Worm (Caenorhabditis elegans) whole organism, L1 larva: ENCODE results near the gene R13A5.11.
A peak's percentile ranks its signal among the peaks of the same experiment; 100 is the strongest.
"Not testable (repeated sequence)": the region's sequence is repeated elsewhere in the genome, so short reads cannot be mapped to it uniquely, and the experiment has no call there.

Experiments
- C04F5.9 ChIP-seq: sonication (generic microtip); optimal IDR thresholded peaks from 2 replicates; lab custom pipeline; 2016; ENCODE audit warnings: missing genetic modification characterization, missing compliant biosample characterization
- C16A3.4 ChIP-seq: fragments of 150-350 bp; optimal IDR thresholded peaks from 2 replicates; lab custom pipeline; 2014; ENCODE audit warnings: missing biosample characterization, missing genetic modification characterization
- F16B12.6 ChIP-seq: fragments of 150-350 bp; optimal IDR thresholded peaks from 2 replicates; lab custom pipeline; 2014; ENCODE audit warnings: missing biosample characterization, missing genetic modification characterization
- blmp-1 ChIP-seq: fragments of 150-350 bp; optimal IDR thresholded peaks from 2 replicates; lab custom pipeline; 2014; ENCODE audit warnings: missing biosample characterization, missing genetic modification characterization
- ceh-63 ChIP-seq: fragments of 200-800 bp; sonication (Bioruptor generic); optimal IDR thresholded peaks from 2 replicates; lab custom pipeline; 2018; ENCODE audit warnings: mild to moderate bottlenecking, missing genetic modification characterization, missing compliant biosample characterization
- ceh-90 ChIP-seq: sonication (generic microtip); optimal IDR thresholded peaks from 2 replicates; lab custom pipeline; 2016; ENCODE audit warnings: missing genetic modification characterization, missing compliant biosample characterization
- ces-1 ChIP-seq: fragments of 150-350 bp; optimal IDR thresholded peaks from 2 replicates; lab custom pipeline; 2014; ENCODE audit warnings: missing biosample characterization, missing genetic modification reagents, missing genetic modification characterization
- dpl-1 ChIP-seq, 3 experiments: fragments of 150-350 bp in 2 of 3; sonication (generic microtip) in 1 of 3; optimal IDR thresholded peaks; 2 replicates each; lab custom pipeline; 2014 to 2017; ENCODE audit warnings: missing biosample characterization in 3 of 3, missing genetic modification characterization in 3 of 3, missing genetic modification reagents in 3 of 3
- dsc-1 ChIP-seq: sonication (generic microtip); optimal IDR thresholded peaks from 2 replicates; lab custom pipeline; 2016; ENCODE audit warnings: mild to moderate bottlenecking, missing genetic modification characterization, missing compliant biosample characterization
- efl-1 ChIP-seq, 4 experiments: fragments of 150-350 bp; optimal IDR thresholded peaks in 3 of 4; peaks in 1 of 4; 1 replicate in 1 of 4; 2 replicates in 3 of 4; lab custom pipeline; 2014; ENCODE audit warnings: missing biosample characterization in 2 of 4, missing genetic modification characterization in 2 of 4, missing genetic modification reagents in 2 of 4
- egl-27 ChIP-seq, 2 experiments: fragments of 150-350 bp in 1 of 2; sonication (generic microtip); optimal IDR thresholded peaks; 3 replicates each; lab custom pipeline; 2017 to 2018; ENCODE audit warnings: missing biosample characterization in 2 of 2, missing genetic modification characterization in 2 of 2, missing genetic modification reagents in 2 of 2
- elt-3 ChIP-seq, 6 experiments: fragments of 150-350 bp in 1 of 6; sonication (generic microtip); optimal IDR thresholded peaks; 2 replicates each; lab custom pipeline; 2017 to 2018; ENCODE audit warnings: missing biosample characterization in 6 of 6, missing genetic modification characterization in 6 of 6, inconsistent platforms in 1 of 6
- fkh-8 ChIP-seq: sonication (generic microtip); optimal IDR thresholded peaks from 2 replicates; lab custom pipeline; 2016; ENCODE audit warnings: mild to moderate bottlenecking, missing genetic modification characterization, missing compliant biosample characterization
- grh-1 ChIP-seq: fragments of 200-800 bp; sonication (Bioruptor generic); IDR thresholded peaks from 2 replicates; pipeline ENCODE4 v1.3.6; 2022; ENCODE audit warnings: missing genetic modification reagents, missing genetic modification characterization, missing compliant biosample characterization
- hlh-17 ChIP-seq: fragments of 200-800 bp; sonication (Bioruptor generic); optimal IDR thresholded peaks from 2 replicates; lab custom pipeline; 2018; ENCODE audit warnings: missing genetic modification characterization, mild to moderate bottlenecking, missing compliant biosample characterization, moderate library complexity, borderline replicate concordance
- hlh-4 ChIP-seq: sonication (generic microtip); optimal IDR thresholded peaks from 2 replicates; lab custom pipeline; 2016; ENCODE audit warnings: mild to moderate bottlenecking, missing genetic modification characterization, missing compliant biosample characterization
- isw-1 ChIP-seq: fragments of 200-800 bp; sonication (Bioruptor generic); IDR thresholded peaks from 2 replicates; pipeline ENCODE4 v1.3.6; 2022; ENCODE audit warnings: missing genetic modification characterization, missing compliant biosample characterization
- jun-1 ChIP-seq: fragments of 150-350 bp; optimal IDR thresholded peaks from 2 replicates; lab custom pipeline; 2014; ENCODE audit warnings: missing biosample characterization, missing genetic modification reagents, missing genetic modification characterization
- lin-39 ChIP-seq: fragments of 150-350 bp; optimal IDR thresholded peaks from 2 replicates; lab custom pipeline; 2014; ENCODE audit warnings: missing biosample characterization, missing genetic modification reagents, missing genetic modification characterization
- nhr-11 ChIP-seq: fragments of 150-350 bp; optimal IDR thresholded peaks from 2 replicates; lab custom pipeline; 2014; ENCODE audit warnings: missing biosample characterization, missing genetic modification characterization
- nhr-19 ChIP-seq: fragments of 200-800 bp; sonication (Bioruptor generic); conservative IDR thresholded peaks from 2 replicates; pipeline ENCODE4 v1.3.6; 2022; ENCODE audit warnings: missing genetic modification characterization, missing compliant biosample characterization
- nhr-47 ChIP-seq: sonication (generic microtip); optimal IDR thresholded peaks from 2 replicates; lab custom pipeline; 2016; ENCODE audit warnings: mild to moderate bottlenecking, missing genetic modification characterization, moderate library complexity, missing compliant biosample characterization
- nhr-76 ChIP-seq: sonication (generic microtip); optimal IDR thresholded peaks from 2 replicates; lab custom pipeline; 2017; ENCODE audit warnings: missing biosample characterization, missing genetic modification characterization
- nhr-77 ChIP-seq: fragments of 150-350 bp; optimal IDR thresholded peaks from 2 replicates; lab custom pipeline; 2014; ENCODE audit warnings: missing biosample characterization, missing genetic modification characterization
- pax-3 ChIP-seq: fragments of 200-800 bp; sonication (Bioruptor generic); optimal IDR thresholded peaks from 2 replicates; lab custom pipeline; 2018; ENCODE audit warnings: mild to moderate bottlenecking, missing genetic modification characterization, moderate library complexity, missing compliant biosample characterization
- rnt-1 ChIP-seq: sonication (generic microtip); optimal IDR thresholded peaks from 2 replicates; lab custom pipeline; 2016; ENCODE audit warnings: mild to moderate bottlenecking, missing genetic modification characterization, moderate library complexity, missing compliant biosample characterization
- snpc-4 ChIP-seq: fragments of 150-350 bp; optimal IDR thresholded peaks from 2 replicates; lab custom pipeline; 2014; ENCODE audit warnings: missing biosample characterization, missing genetic modification characterization
- sup-37 ChIP-seq: fragments of 200-800 bp; sonication (Bioruptor generic); optimal IDR thresholded peaks from 2 replicates; lab custom pipeline; 2018; ENCODE audit warnings: mild to moderate bottlenecking, missing genetic modification characterization, missing compliant biosample characterization
- tbx-2 ChIP-seq: sonication (generic microtip); optimal IDR thresholded peaks from 2 replicates; lab custom pipeline; 2016; ENCODE audit warnings: missing genetic modification characterization, missing compliant biosample characterization
- unc-30 ChIP-seq: sonication (generic microtip); optimal IDR thresholded peaks from 2 replicates; lab custom pipeline; 2017; ENCODE audit warnings: missing biosample characterization, missing genetic modification characterization
- vab-15 ChIP-seq: sonication (generic microtip); optimal IDR thresholded peaks from 2 replicates; lab custom pipeline; 2017; ENCODE audit warnings: missing genotype, mild to moderate bottlenecking, missing genetic modification characterization, missing compliant biosample characterization

Gene R13A5.11

DNA sequence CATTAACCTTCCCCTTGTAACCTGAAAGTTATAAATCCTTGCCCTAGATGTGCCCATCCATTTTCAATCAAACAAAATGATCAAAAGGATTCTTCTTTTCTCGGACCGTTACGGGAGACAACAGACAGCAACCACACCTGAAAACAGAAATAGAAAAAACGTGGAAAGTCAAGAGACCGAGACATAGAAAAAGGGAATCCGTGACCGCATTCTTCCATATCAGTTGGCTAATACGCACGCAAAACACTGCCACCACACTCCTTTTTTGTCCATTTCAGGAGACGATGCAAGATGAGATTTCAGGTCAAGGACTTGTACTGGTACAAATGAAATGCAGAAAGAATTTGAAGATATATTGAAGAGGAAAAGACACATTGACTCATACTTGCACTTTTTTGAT, 25.2 kb upstream of the R13A5.11 start:
- TF ChIP-seq blmp-1 (tag; lab: Kevin White, UChicago) (peak; percentile 86), rnt-1 (tag; lab: Kevin White, UChicago) (peak; percentile 7), grh-1 (no peak), isw-1 (GFP tag; lab: Robert Waterston, UW) (no peak), ceh-63 (GFP tag; lab: Kevin White, UChicago) (no peak), elt-3 (tag; optimal IDR thresholded peaks at IDR 0.05; lab: Kevin White, UChicago) (peak in 1 of 6 experiments; percentile 39)

DNA sequence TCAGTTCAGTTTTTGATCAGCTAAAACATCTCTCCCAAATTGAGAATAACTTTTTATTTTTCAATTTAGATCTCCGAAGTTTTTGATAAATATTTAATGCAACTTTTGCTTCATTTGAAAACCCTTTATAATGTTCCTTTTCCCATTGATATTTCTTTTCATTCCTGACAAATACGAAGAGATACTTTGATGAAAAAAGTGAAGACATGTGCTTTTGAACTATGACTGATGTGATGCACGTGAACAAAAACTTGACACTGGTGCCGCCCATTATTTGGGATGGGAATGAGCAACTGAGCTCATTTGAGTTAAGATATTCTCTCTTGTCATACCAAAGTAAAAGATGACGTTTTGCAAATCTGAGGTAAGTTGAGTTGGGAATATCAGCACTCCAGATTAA, 23.1 kb upstream of the R13A5.11 start, which contains the start of gene T04A6.1:
T04A6.1 (plus strand) TSS at position 301 of the 400 bp plus-strand sequence.
- TF ChIP-seq egl-27 (tag; optimal IDR thresholded peaks at IDR 0.05; lab: Kevin White, UChicago), result no peak
- TF ChIP-seq rnt-1 (tag; lab: Kevin White, UChicago), result peak; percentile 38
- TF ChIP-seq nhr-19 (GFP tag; lab: Robert Waterston, UW), result no peak

DNA sequence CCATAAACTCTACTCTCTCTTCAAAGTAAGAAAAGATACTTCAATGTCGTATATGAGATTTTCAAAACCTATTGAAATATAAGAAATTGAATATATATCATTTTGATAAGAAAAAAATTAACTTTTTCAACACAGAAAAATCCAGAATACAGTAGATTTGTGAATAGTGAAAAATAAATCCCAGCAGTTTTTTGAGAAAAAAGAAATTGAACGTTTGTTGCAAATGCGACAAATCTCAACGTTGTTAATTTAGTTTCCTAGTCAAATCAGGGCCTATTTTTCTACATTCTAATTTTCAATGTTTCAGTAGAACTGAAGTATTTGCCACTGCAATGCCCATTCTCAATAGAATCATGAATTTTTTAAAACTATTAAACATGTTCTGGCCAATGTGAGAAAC, 21.4 kb upstream of the R13A5.11 start, which contains the start of gene T04A6.2:
T04A6.2 (plus strand) TSS at position 301 of the 400 bp plus-strand sequence.
- TF ChIP-seq nhr-77, result no peak
- no peak for TF ChIP-seq sup-37 (GFP tag; lab: Kevin White, UChicago)
- TF ChIP-seq F16B12.6 (tag; lab: Kevin White, UChicago), result no peak
- TF ChIP-seq C04F5.9 (tag; lab: Kevin White, UChicago), result no peak
- no peak for TF ChIP-seq lin-39
- no peak for TF ChIP-seq C16A3.4 (tag; lab: Kevin White, UChicago)
- no peak for TF ChIP-seq efl-1 (optimal IDR thresholded peaks at IDR 0.05; lab: Kevin White, UChicago)
- TF ChIP-seq efl-1 (GFP tag; optimal IDR thresholded peaks at IDR 0.05 in 1 of 2; lab: Kevin White, UChicago), result no peak
- TF ChIP-seq tbx-2 (tag; lab: Kevin White, UChicago), result no peak
- TF ChIP-seq dsc-1 (tag; lab: Kevin White, UChicago), result no peak
- no peak for TF ChIP-seq hlh-4 (tag; lab: Kevin White, UChicago)
- no peak for TF ChIP-seq ces-1 (GFP tag; lab: Kevin White, UChicago)
- no peak for TF ChIP-seq nhr-11
- no peak for TF ChIP-seq snpc-4 (tag; lab: Kevin White, UChicago)
- TF ChIP-seq pax-3 (tag; lab: Kevin White, UChicago), result no peak

DNA sequence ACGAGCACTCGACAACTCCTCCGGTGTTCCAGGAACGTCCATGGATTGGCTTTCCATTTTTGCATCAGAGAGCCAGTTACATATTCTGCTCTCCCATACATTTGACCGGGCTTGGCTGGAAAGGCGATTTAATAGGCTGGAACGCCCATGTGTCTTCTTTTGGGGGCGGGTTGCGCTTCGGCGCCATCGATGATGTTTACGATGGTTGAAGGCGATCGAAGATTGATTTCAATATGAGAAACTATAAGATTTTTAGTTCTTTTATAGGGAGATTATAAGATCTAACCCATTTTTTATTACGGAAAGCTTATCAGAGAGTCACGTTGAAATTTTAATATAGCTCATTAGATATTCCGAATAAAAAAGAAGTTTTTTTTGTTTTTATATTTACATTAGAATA, 16.0 kb upstream of the R13A5.11 start, which contains the start of gene nsph-4.3:
nsph-4.3 (minus strand) TSS at position 101 of the 400 bp plus-strand sequence.
- TF ChIP-seq fkh-8 (tag; lab: Kevin White, UChicago) (no peak), ceh-90 (tag; lab: Kevin White, UChicago) (no peak), nhr-47 (tag; lab: Kevin White, UChicago) (no peak), jun-1 (tag; lab: Kevin White, UChicago) (no peak), nhr-76 (no peak)

DNA sequence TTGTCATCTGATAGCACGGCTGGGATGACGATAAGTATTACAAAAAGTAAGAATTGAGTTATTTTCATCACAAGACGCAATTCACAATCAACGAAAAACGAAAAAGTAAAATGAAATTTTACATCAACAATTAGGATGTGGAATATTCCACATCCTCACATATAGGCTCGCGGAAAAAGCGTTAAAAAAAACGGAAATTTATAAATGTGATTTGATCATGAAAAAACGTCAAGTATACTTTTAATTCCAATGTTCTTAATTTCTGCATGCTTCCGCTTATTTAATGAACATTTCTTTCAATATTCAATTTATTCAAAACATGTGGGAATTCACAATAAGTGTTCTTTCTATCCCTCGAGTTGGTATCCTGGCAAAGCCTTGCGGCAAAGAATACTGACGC, 15.1 kb upstream of the R13A5.11 start, which contains the start of gene T04A6.3:
T04A6.3 (minus strand) TSS at position 101 of the 400 bp plus-strand sequence.
- TF ChIP-seq hlh-17 (GFP tag; lab: Kevin White, UChicago), result no peak

DNA sequence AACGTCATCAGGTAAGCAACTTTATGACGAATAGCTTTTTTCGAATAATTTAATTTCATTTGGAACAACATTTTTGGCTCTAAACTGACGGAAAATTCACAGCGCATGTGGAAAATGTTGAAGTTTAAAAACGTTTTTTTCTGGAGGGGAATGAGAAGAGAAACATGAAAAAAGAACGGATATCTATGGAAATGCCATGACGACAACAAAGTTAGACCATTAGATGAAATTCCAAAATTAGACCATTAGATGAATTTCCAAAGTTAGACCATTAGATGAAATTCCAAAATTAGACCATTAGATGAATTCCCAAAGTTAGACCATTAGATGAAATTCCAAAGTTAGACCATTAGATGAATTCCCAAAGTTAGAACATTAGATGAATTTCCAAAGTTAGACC, 1.3 kb upstream of the R13A5.11 start, which contains the start of gene Y80D4G.2:
Y80D4G.2 (minus strand) TSS at position 101 of the 400 bp plus-strand sequence.
- not testable (repeated sequence) for TF ChIP-seq dpl-1 (GFP tag; optimal IDR thresholded peaks at IDR 0.05; lab: Kevin White, UChicago); unc-30 (tag; lab: Kevin White, UChicago); vab-15 (tag; lab: Kevin White, UChicago)
